Fruit fly (Drosophila melanogaster) whole organism, wandering third instar larva: ENCODE data around the gene CG32022.

Source experiments
- CG32264 ChIP-seq: fragments of 200-800 bp; sonication (Bioruptor generic); optimal IDR thresholded peaks from 2 replicates; lab custom pipeline; 2016; ENCODE audit warnings: missing biosample characterization, missing genetic modification characterization
- Hr83 ChIP-seq: fragments of 200-300 bp; sonication (Bioruptor generic); optimal IDR thresholded peaks from 2 replicates; lab custom pipeline; 2016; ENCODE audit warnings: missing biosample characterization, mild to moderate bottlenecking, missing genetic modification characterization, moderate library complexity; ENCODE audit not compliant: poor library complexity, severe bottlenecking
- sv ChIP-seq: fragments of 200-800 bp; sonication (Bioruptor generic); optimal IDR thresholded peaks from 3 replicates; lab custom pipeline; 2016; ENCODE audit warnings: missing biosample characterization, missing genetic modification characterization

CG32022 gene

DNA sequence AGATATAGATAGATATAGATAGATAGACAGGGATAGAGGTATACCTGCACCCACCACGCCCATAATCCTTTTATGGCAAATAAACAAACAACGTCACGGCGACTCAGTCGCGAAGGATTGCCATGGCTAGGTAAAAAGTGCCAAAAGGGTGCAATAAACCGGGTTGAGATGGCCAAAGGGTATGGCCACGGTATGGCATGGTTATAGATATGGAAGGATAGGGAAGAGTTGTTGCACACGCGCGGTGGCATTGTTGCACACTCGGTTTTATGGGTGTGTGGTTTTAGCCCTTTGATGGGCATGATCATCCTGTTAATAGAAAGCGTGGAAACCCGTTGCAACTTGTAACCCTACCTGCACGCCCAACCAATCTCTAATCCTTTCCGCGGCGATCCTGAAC, 50.1 kb downstream of the CG32022 start:
- no peak for TF ChIP-seq sv
- TF ChIP-seq CG32264 = no peak
- no peak for TF ChIP-seq Hr83 (GFP tag; lab: Kevin White, UChicago)
